Fruit fly (Drosophila melanogaster) whole organism, prepupa: ENCODE data around the gene Gs2.

Experiments
- CG10631 ChIP-seq: fragments of 200-800 bp; sonication (Bioruptor generic); optimal IDR thresholded peaks from 2 replicates; lab custom pipeline; 2016; ENCODE audit warnings: missing biosample characterization, missing genetic modification characterization
- CG10669 ChIP-seq: fragments of 200-800 bp; sonication (Bioruptor generic); optimal IDR thresholded peaks from 3 replicates; lab custom pipeline; 2018; ENCODE audit warnings: missing biosample characterization, mild to moderate bottlenecking, missing genetic modification characterization, moderate library complexity
- CG11294 ChIP-seq: fragments of 200-800 bp; sonication (Bioruptor generic); IDR thresholded peaks from 2 replicates; pipeline ENCODE4 v1.3.6; 2022; ENCODE audit warnings: missing biosample characterization, missing genetic modification characterization
- CG11762 ChIP-seq: fragments of 200-800 bp; sonication (Bioruptor generic); optimal IDR thresholded peaks from 3 replicates; lab custom pipeline; 2016; ENCODE audit warnings: missing biosample characterization, missing genetic modification characterization; ENCODE audit not compliant: insufficient read depth
- CG11902 ChIP-seq: fragments of 200-800 bp; sonication (Bioruptor generic); optimal IDR thresholded peaks from 3 replicates; lab custom pipeline; 2016; ENCODE audit warnings: missing biosample characterization, missing genetic modification characterization
- CG15336 ChIP-seq: fragments of 200-800 bp; sonication (Bioruptor generic); IDR thresholded peaks from 2 replicates; pipeline ENCODE4 v1.3.6; 2022; ENCODE audit warnings: missing biosample characterization, missing genetic modification characterization
- CG3032 ChIP-seq: fragments of 200-800 bp; optimal IDR thresholded peaks from 2 replicates; lab custom pipeline; 2019; ENCODE audit warnings: missing biosample characterization, mild to moderate bottlenecking, missing genetic modification characterization, moderate library complexity
- CG31627 ChIP-seq: fragments of 200-800 bp; sonication (Bioruptor generic); optimal IDR thresholded peaks from 3 replicates; lab custom pipeline; 2016; ENCODE audit warnings: missing biosample characterization, missing genetic modification characterization
- CG4318 ChIP-seq: fragments of 200-800 bp; sonication (Bioruptor generic); optimal IDR thresholded peaks from 3 replicates; lab custom pipeline; 2017; ENCODE audit warnings: missing biosample characterization, mild to moderate bottlenecking, missing genetic modification characterization
- CG6163 ChIP-seq: fragments of 200-800 bp; sonication (Bioruptor generic); IDR thresholded peaks from 3 replicates; pipeline ENCODE4 v1.3.6; 2022; ENCODE audit warnings: missing biosample characterization, missing genetic modification characterization
- CG7368 ChIP-seq: fragments of 200-800 bp; sonication (Bioruptor generic); optimal IDR thresholded peaks from 3 replicates; lab custom pipeline; 2016; ENCODE audit warnings: missing biosample characterization, missing genetic modification characterization
- CG8119 ChIP-seq: fragments of 200-800 bp; sonication (Bioruptor generic); IDR thresholded peaks from 3 replicates; pipeline ENCODE4 v1.3.6; 2022; ENCODE audit warnings: missing biosample characterization, missing genetic modification characterization
- CG8319 ChIP-seq: fragments of 200-800 bp; sonication (Bioruptor generic); optimal IDR thresholded peaks from 3 replicates; lab custom pipeline; 2016; ENCODE audit warnings: missing biosample characterization, missing genetic modification characterization
- Eip75B ChIP-seq: fragments of 200-800 bp; sonication (Bioruptor generic); optimal IDR thresholded peaks from 3 replicates; lab custom pipeline; 2016; ENCODE audit warnings: missing biosample characterization, missing genetic modification characterization
- Eip78C ChIP-seq: fragments of 200-800 bp; sonication (Bioruptor generic); peaks from one replicate; lab custom pipeline; 2016; ENCODE audit warnings: missing biosample characterization, missing genetic modification characterization
- Gug ChIP-seq: fragments of 200-800 bp; sonication (Bioruptor generic); IDR thresholded peaks from 2 replicates; pipeline ENCODE4 v1.3.6; 2022; ENCODE audit warnings: missing biosample characterization, missing genetic modification characterization
- Hr38 ChIP-seq: sonication (Bioruptor generic); optimal IDR thresholded peaks from 2 replicates; lab custom pipeline; 2016; ENCODE audit warnings: missing biosample characterization, missing genetic modification characterization
- Hr4 ChIP-seq: fragments of 200-800 bp; sonication (Bioruptor generic); optimal IDR thresholded peaks from 3 replicates; lab custom pipeline; 2016; ENCODE audit warnings: missing biosample characterization, missing genetic modification characterization
- Met ChIP-seq: fragments of 200-800 bp; sonication (Bioruptor generic); optimal IDR thresholded peaks from 3 replicates; lab custom pipeline; 2016; ENCODE audit warnings: missing biosample characterization, missing genetic modification characterization
- OdsH ChIP-seq: fragments of 200-800 bp; sonication (Bioruptor generic); optimal IDR thresholded peaks from 3 replicates; lab custom pipeline; 2016; ENCODE audit warnings: missing biosample characterization, missing genetic modification characterization
- Sox102F ChIP-seq: fragments of 200-800 bp; sonication (Bioruptor generic); optimal IDR thresholded peaks from 2 replicates; lab custom pipeline; 2016; ENCODE audit warnings: missing biosample characterization, mild to moderate bottlenecking, missing genetic modification characterization
- Sox14 ChIP-seq: fragments of 200-800 bp; sonication (Bioruptor generic); optimal IDR thresholded peaks from 3 replicates; lab custom pipeline; 2016; ENCODE audit warnings: missing biosample characterization, missing genetic modification characterization
- cyc ChIP-seq: fragments of 200-800 bp; sonication (Bioruptor generic); optimal IDR thresholded peaks from 3 replicates; lab custom pipeline; 2016; ENCODE audit warnings: missing biosample characterization, missing genetic modification characterization
- dsx ChIP-seq: fragments of 200-800 bp; optimal IDR thresholded peaks from 3 replicates; lab custom pipeline; 2019; ENCODE audit warnings: missing biosample characterization, mild to moderate bottlenecking, missing genetic modification characterization, moderate library complexity; ENCODE audit not compliant: poor library complexity, severe bottlenecking
- eg ChIP-seq: fragments of 200-800 bp; sonication (Bioruptor generic); IDR thresholded peaks from 3 replicates; pipeline ENCODE4 v1.3.6; 2022; ENCODE audit warnings: missing biosample characterization, missing genetic modification characterization
- esn ChIP-seq: fragments of 200-800 bp; sonication (Bioruptor generic); optimal IDR thresholded peaks from 2 replicates; lab custom pipeline; 2016; ENCODE audit warnings: missing biosample characterization, mild to moderate bottlenecking, missing genetic modification characterization, moderate library complexity
- fd85E ChIP-seq: fragments of 200-800 bp; sonication (Bioruptor generic); optimal IDR thresholded peaks from 3 replicates; lab custom pipeline; 2016; ENCODE audit warnings: missing biosample characterization, missing genetic modification characterization
- fkh ChIP-seq: fragments of 200-800 bp; sonication (Bioruptor generic); optimal IDR thresholded peaks from 3 replicates; lab custom pipeline; 2017; ENCODE audit warnings: missing biosample characterization, mild to moderate bottlenecking, missing genetic modification characterization, moderate library complexity
- lz ChIP-seq: fragments of 200-800 bp; sonication (Bioruptor generic); optimal IDR thresholded peaks from 3 replicates; lab custom pipeline; 2016; ENCODE audit warnings: missing biosample characterization, missing genetic modification characterization
- pdm3 ChIP-seq: fragments of 200-800 bp; sonication (Bioruptor generic); optimal IDR thresholded peaks from 3 replicates; lab custom pipeline; 2016; ENCODE audit warnings: missing biosample characterization, missing genetic modification characterization
- svp ChIP-seq: fragments of 200-800 bp; sonication (Bioruptor generic); peaks from one replicate; lab custom pipeline; 2016; ENCODE audit warnings: missing biosample characterization, missing genetic modification characterization
- topi ChIP-seq: fragments of 200-800 bp; sonication (Bioruptor generic); optimal IDR thresholded peaks from 3 replicates; lab custom pipeline; 2016; ENCODE audit warnings: missing biosample characterization, missing genetic modification characterization

Gene Gs2

dm6 chrX:11390625-11391363 lies 31.8 kb upstream of the Gs2 start (continued):
- TF ChIP-seq CG11762 (peak; percentile 42), dsx (GFP tag; lab: Kevin White, UChicago) (peak; percentile 33), CG6163 (GFP tag; lab: Robert Waterston, UW) (peak; percentile 91), Sox102F (peak; percentile 46), Eip75B (GFP tag; lab: Kevin White, UChicago) (peak; percentile 68), topi (GFP tag; lab: Kevin White, UChicago) (peak; percentile 44), svp (GFP tag; lab: Kevin White, UChicago) (no peak), pdm3 (GFP tag; lab: Kevin White, UChicago) (peak; percentile 65), CG4318 (GFP tag; lab: Kevin White, UChicago) (peak; percentile 56), Hr38 (GFP tag; lab: Kevin White, UChicago) (no peak)

dm6 chrX:11391364-11391915 lies 31.2 kb upstream of the Gs2 start:
- TF ChIP-seq Gug (GFP tag; lab: Robert Waterston, UW) (peak; percentile 24; the same call in 1 of the 2 replicates), fd85E (GFP tag; lab: Kevin White, UChicago) (no peak), CG7368 (GFP tag; lab: Kevin White, UChicago) (no peak), CG6163 (GFP tag; lab: Robert Waterston, UW) (peak; percentile 26; the same call in 1 of the 3 replicates), Hr4 (GFP tag; lab: Kevin White, UChicago) (no peak)

- TF ChIP-seq CG31627 (peak; percentile 22), dsx (GFP tag; lab: Kevin White, UChicago) (no peak), eg (no peak; the same call in 2 of the 3 replicates), fkh (peak; percentile 18), CG10631 (peak; percentile 9), Eip78C (GFP tag; lab: Kevin White, UChicago) (peak; percentile 63), CG8119 (GFP tag; lab: Robert Waterston, UW) (no peak), CG10669 (GFP tag; lab: Kevin White, UChicago) (no peak), CG15336 (0 out of 2 replicates have a peak, but pooled peaks have one; percentile 6), cyc (GFP tag; lab: Kevin White, UChicago) (peak; percentile 16), esn (GFP tag; lab: Kevin White, UChicago) (peak; percentile 23)
Observed at dm6 chrX:11393003-11393620, 29.5 kb upstream of the Gs2 start.

- TF ChIP-seq Sox102F: no peak
- no peak for TF ChIP-seq lz
- TF ChIP-seq CG10669 (GFP tag; lab: Kevin White, UChicago): no peak
- TF ChIP-seq Gug (GFP tag; lab: Robert Waterston, UW): no peak
- no peak for TF ChIP-seq Hr4 (GFP tag; lab: Kevin White, UChicago)
- no peak for TF ChIP-seq CG3032
- no peak for TF ChIP-seq esn (GFP tag; lab: Kevin White, UChicago)
- no peak for TF ChIP-seq CG11902
- no peak for TF ChIP-seq Met (GFP tag; lab: Kevin White, UChicago)
- no peak for TF ChIP-seq OdsH (GFP tag; lab: Kevin White, UChicago)
- no peak for TF ChIP-seq CG11294 (GFP tag; lab: Robert Waterston, UW)
- no peak for TF ChIP-seq svp (GFP tag; lab: Kevin White, UChicago)
- TF ChIP-seq CG7368 (GFP tag; lab: Kevin White, UChicago): no peak
- TF ChIP-seq CG8319 (GFP tag; lab: Kevin White, UChicago): no peak
- no peak for TF ChIP-seq Hr38 (GFP tag; lab: Kevin White, UChicago)
- TF ChIP-seq Eip78C (GFP tag; lab: Kevin White, UChicago): no peak
- TF ChIP-seq Sox14 (GFP tag; lab: Kevin White, UChicago): no peak
- TF ChIP-seq CG10631: no peak
- no peak for TF ChIP-seq eg
- TF ChIP-seq, all 60 proteins: peak for 0
Observed at dm6 chrX:11404247-11404646, 18.4 kb upstream of the Gs2 start.
